Fruit fly (Drosophila melanogaster) S2 (cell line): ENCODE results near the gene Hira.

Experiments
- CG8478 ChIP-seq: fragments of >200 bp; optimal IDR thresholded peaks from 2 replicates; lab custom pipeline; 2018
- CTCF ChIP-seq, 2 experiments: fragments of >200 bp; optimal IDR thresholded peaks; 2 replicates each; lab custom pipeline; 2018

- TF ChIP-seq CG8478 (lab: Kevin White, UChicago): no peak
- TF ChIP-seq CTCF (optimal IDR thresholded peaks at IDR 0.05; lab: Kevin White, UChicago): no peak
These were observed 29.8 kb upstream of the Hira start for dm6 chrX:7691947-7692739.
